Worm (Caenorhabditis elegans) whole organism, L4/young adult: Measurements from ENCODE around the gene F56D6.11.
"Not testable (repeated sequence)": the region's sequence is repeated elsewhere in the genome, so short reads cannot be mapped to it uniquely, and the experiment has no call there.

Source experiments
- W03F9.2 ChIP-seq: fragments of 150-350 bp; optimal IDR thresholded peaks from 2 replicates; lab custom pipeline; 2014; ENCODE audit warnings: missing biosample characterization, missing genetic modification characterization
- dao-5 ChIP-seq: sonication (generic microtip); optimal IDR thresholded peaks from 2 replicates; lab custom pipeline; 2016; ENCODE audit warnings: missing genotype, missing genetic modification characterization, moderate library complexity, missing compliant biosample characterization
- him-1 ChIP-seq: sonication (generic microtip); optimal IDR thresholded peaks from 2 replicates; lab custom pipeline; 2016; ENCODE audit warnings: missing genotype, missing genetic modification reagents, missing genetic modification characterization, missing compliant biosample characterization

The F56D6.11 gene

ce11 chrIV:3912598-3912997 is 6.3 kb upstream of the F56D6.11 start, which contains the start of gene F56D6.20:
F56D6.20 (plus strand) TSS chrIV:3912898.
- TF ChIP-seq dao-5 (tag; lab: Kevin White, UChicago) (no peak), W03F9.2 (tag; lab: Kevin White, UChicago) (no peak), him-1 (tag; lab: Kevin White, UChicago) (no peak)

ce11 chrIV:3911848-3912247 is 5.6 kb upstream of the F56D6.11 start, which contains the start of gene F56D6.18:
F56D6.18 (minus strand) TSS chrIV:3911948.
- TF ChIP-seq dao-5, him-1, W03F9.2 (tag; lab: Kevin White, UChicago): not testable (repeated sequence)

DNA sequence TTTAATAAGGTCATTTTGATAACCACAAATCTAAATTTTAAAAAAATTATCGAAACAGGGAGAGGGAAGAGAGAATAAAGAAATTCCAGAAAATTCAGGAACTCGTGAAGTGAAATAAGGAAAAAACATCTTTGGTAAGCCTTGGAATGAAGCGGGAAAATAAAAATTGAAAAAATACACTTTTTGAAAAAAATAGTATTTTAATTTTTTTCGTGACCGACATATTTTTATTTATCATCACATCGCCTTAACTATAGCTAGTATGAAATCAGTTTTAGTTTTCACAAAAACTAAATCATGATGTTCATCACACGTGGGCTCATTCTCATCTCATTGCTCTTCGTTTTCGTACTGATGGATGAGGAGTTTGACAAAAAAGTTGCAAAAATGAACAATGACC is 2.8 kb upstream of the F56D6.11 start, which contains the start of gene F56D6.13:
F56D6.13 (plus strand) TSS at position 301 of the 400 bp plus-strand sequence.
- no peak for TF ChIP-seq dao-5 (tag; lab: Kevin White, UChicago)
- TF ChIP-seq W03F9.2 (tag; lab: Kevin White, UChicago): no peak
- TF ChIP-seq him-1 (tag; lab: Kevin White, UChicago): no peak

- TF ChIP-seq W03F9.2 (tag; lab: Kevin White, UChicago) (no peak), him-1 (tag; lab: Kevin White, UChicago) (no peak), dao-5 (tag; lab: Kevin White, UChicago) (no peak)
Measured at ce11 chrIV:3907506-3908188, 1.4 kb upstream of the F56D6.11 start, which contains the start of the genes F56D6.22 and F56D6.12. F56D6.22 (minus strand) TSS chrIV:3907606. F56D6.12 (plus strand) TSS chrIV:3908138.

DNA sequence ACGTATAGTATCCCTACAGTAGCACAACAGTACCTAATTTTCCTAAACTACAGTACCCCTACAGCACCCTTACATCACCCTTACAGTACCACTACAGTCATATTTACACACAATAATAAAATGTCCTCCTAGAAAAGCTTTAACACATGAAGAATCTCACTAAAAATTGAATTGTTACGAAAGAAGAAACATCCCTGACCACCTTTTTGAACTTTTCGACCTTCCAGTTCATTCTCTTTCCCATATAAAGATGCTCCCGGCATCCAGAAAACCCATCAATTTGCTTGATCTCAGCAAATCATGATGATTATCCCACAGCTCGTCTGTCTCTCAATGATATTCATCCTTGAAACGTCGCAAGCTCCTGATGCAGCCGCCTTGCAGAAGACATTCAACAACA is 1.7 kb downstream of the F56D6.11 start, which contains the start of gene F56D6.21:
F56D6.21 (plus strand) TSS at position 301 of the 400 bp plus-strand sequence.
- no peak for TF ChIP-seq him-1 (tag; lab: Kevin White, UChicago)
- TF ChIP-seq W03F9.2 (tag; lab: Kevin White, UChicago): no peak
- TF ChIP-seq dao-5 (tag; lab: Kevin White, UChicago): no peak

DNA sequence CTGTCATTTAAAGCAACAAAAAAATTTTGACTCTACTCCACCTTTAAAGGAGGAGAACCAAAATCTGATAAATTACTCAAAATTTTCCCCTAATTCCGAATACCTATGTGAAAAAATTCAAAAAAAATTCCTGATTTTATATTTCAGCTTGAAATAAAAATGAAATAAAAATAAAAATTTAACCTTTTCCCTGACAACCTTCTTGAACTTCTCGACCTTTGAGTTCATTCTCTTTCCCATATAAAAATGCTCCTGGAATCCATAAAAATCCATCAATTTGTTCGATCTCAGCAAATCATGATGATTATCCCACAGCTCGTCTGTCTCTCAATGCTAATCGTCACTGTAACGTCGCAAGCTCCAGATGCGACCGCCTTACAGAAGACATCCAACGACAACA is 3.3 kb downstream of the F56D6.11 start, which contains the start of gene F56D6.6:
F56D6.6 (plus strand) TSS at position 301 of the 400 bp plus-strand sequence.
- no peak for TF ChIP-seq him-1 (tag; lab: Kevin White, UChicago)

DNA sequence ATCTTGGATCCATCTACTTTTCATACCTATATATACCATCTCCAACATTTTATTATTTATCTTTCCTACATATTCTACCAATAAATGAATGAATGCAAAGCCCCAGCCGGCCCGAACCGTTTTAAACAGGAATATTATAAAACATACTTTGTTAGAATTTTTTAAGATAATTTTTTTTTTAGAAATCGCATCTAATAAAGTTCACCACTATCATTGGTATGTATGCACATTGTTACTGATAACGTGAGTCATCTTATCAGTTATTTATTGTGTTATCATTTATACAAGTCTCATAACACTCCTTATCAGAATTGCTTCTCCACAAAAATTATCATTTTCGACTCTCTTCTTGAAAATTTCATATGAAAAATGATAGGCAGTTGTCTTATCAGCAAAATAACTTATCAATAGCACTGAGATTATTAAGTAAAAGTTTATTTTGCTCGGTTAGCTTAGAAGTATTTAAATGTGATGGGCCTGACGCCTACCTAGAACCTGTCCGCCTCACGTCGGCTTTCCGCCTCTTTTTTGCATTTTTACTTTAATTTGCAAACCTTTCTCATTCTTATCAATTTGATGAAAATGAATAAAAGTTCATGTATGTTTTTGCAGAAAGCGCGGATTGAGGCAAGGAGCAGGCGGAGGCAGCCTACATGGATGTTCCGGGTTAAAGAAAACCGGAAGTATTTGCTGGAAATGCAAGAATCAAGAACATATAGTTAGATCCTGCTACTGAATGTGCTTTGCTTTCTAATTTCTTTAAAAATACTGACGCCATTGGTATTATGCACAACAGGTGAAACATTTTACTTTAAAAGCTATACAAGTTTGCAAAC is 6.4 kb downstream of the F56D6.11 start, which contains the start of gene srz-62:
srz-62 (plus strand) TSS at position 786 of the 836 bp plus-strand sequence.
- no peak for TF ChIP-seq him-1 (tag; lab: Kevin White, UChicago)
- TF ChIP-seq dao-5 (tag; lab: Kevin White, UChicago): no peak
- TF ChIP-seq W03F9.2 (tag; lab: Kevin White, UChicago): no peak

- no peak for TF ChIP-seq W03F9.2 (tag; lab: Kevin White, UChicago)
- TF ChIP-seq him-1 (tag; lab: Kevin White, UChicago): no peak
- TF ChIP-seq dao-5 (tag; lab: Kevin White, UChicago): no peak
Measured at ce11 chrIV:3894770-3895169, 11.5 kb downstream of the F56D6.11 start, which contains the start of gene dct-8. dct-8 (plus strand) TSS chrIV:3895070.

ce11 chrIV:3894004-3894480 is 12.3 kb downstream of the F56D6.11 start, which contains the start of gene F56D6.8:
F56D6.8 (minus strand) TSS chrIV:3894430.
- TF ChIP-seq him-1 (tag; lab: Kevin White, UChicago): no peak
- TF ChIP-seq W03F9.2 (tag; lab: Kevin White, UChicago): no peak
- no peak for TF ChIP-seq dao-5 (tag; lab: Kevin White, UChicago)

DNA sequence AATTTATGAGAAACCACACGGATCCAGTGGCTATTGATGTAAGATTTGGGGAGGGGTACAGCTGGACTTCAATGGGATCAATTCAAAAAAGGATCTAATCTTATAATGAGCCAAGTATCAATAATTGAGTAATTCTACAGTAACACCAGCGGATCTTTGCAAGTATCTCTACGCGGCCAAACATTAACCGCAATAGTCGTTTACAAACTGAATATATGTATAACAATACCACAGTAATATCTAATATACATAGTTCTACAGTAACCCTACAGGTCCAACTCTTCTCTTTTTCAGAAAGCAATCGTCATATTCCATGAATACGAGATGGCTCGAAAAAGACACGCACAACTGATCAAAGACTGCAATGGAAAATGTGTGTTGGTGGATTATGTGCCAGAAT is 14.3 kb downstream of the F56D6.11 start, which contains the start of gene F56D6.9:
F56D6.9 (plus strand) TSS at position 301 of the 400 bp plus-strand sequence.
- no peak for TF ChIP-seq W03F9.2 (tag; lab: Kevin White, UChicago)

ce11 chrIV:3888963-3889362 is 17.3 kb downstream of the F56D6.11 start, which contains the start of gene oac-21:
oac-21 (plus strand) TSS chrIV:3889263.
- no peak for TF ChIP-seq dao-5 (tag; lab: Kevin White, UChicago)
- no peak for TF ChIP-seq him-1 (tag; lab: Kevin White, UChicago)
- TF ChIP-seq W03F9.2 (tag; lab: Kevin White, UChicago): no peak

- TF ChIP-seq W03F9.2 (tag; lab: Kevin White, UChicago) (no peak), dao-5 (tag; lab: Kevin White, UChicago) (no peak), him-1 (tag; lab: Kevin White, UChicago) (no peak)
Measured at ce11 chrIV:3885369-3885768, 20.9 kb downstream of the F56D6.11 start, which contains the start of gene oac-22. oac-22 (plus strand) TSS chrIV:3885669.
